Fruit fly (Drosophila melanogaster) whole organism, prepupa: ENCODE measurements around the gene CG13358.

Experiments used
- CG10631 ChIP-seq: fragments of 200-800 bp; sonication (Bioruptor generic); optimal IDR thresholded peaks from 2 replicates; lab custom pipeline; 2016; ENCODE audit warnings: missing biosample characterization, missing genetic modification characterization
- CG11294 ChIP-seq: fragments of 200-800 bp; sonication (Bioruptor generic); IDR thresholded peaks from 2 replicates; pipeline ENCODE4 v1.3.6; 2022; ENCODE audit warnings: missing biosample characterization, missing genetic modification characterization
- CG11762 ChIP-seq: fragments of 200-800 bp; sonication (Bioruptor generic); optimal IDR thresholded peaks from 3 replicates; lab custom pipeline; 2016; ENCODE audit warnings: missing biosample characterization, missing genetic modification characterization; ENCODE audit not compliant: insufficient read depth
- CG11902 ChIP-seq: fragments of 200-800 bp; sonication (Bioruptor generic); optimal IDR thresholded peaks from 3 replicates; lab custom pipeline; 2016; ENCODE audit warnings: missing biosample characterization, missing genetic modification characterization
- CG15336 ChIP-seq: fragments of 200-800 bp; sonication (Bioruptor generic); IDR thresholded peaks from 2 replicates; pipeline ENCODE4 v1.3.6; 2022; ENCODE audit warnings: missing biosample characterization, missing genetic modification characterization
- CG1621 ChIP-seq: fragments of 200-800 bp; sonication (Bioruptor generic); optimal IDR thresholded peaks from 3 replicates; lab custom pipeline; 2018; ENCODE audit warnings: missing biosample characterization, mild to moderate bottlenecking, missing genetic modification characterization
- CG16779 ChIP-seq: fragments of 200-800 bp; sonication (Bioruptor generic); optimal IDR thresholded peaks from 3 replicates; lab custom pipeline; 2017; ENCODE audit warnings: missing biosample characterization, mild to moderate bottlenecking, missing genetic modification characterization
- CG3032 ChIP-seq: fragments of 200-800 bp; optimal IDR thresholded peaks from 2 replicates; lab custom pipeline; 2019; ENCODE audit warnings: missing biosample characterization, mild to moderate bottlenecking, missing genetic modification characterization, moderate library complexity
- CG31627 ChIP-seq: fragments of 200-800 bp; sonication (Bioruptor generic); optimal IDR thresholded peaks from 3 replicates; lab custom pipeline; 2016; ENCODE audit warnings: missing biosample characterization, missing genetic modification characterization
- CG32006 ChIP-seq: fragments of 200-800 bp; sonication (Bioruptor generic); optimal IDR thresholded peaks from 3 replicates; lab custom pipeline; 2017; ENCODE audit warnings: missing biosample characterization, mild to moderate bottlenecking, missing genetic modification characterization
- CG34406 ChIP-seq: fragments of 200-800 bp; sonication (Bioruptor generic); optimal IDR thresholded peaks from 3 replicates; lab custom pipeline; 2016; ENCODE audit warnings: missing biosample characterization, missing genetic modification characterization
- CG3919 ChIP-seq: fragments of 200-800 bp; sonication (Bioruptor generic); optimal IDR thresholded peaks from 3 replicates; lab custom pipeline; 2016; ENCODE audit warnings: missing biosample characterization, missing genetic modification characterization
- CG4318 ChIP-seq: fragments of 200-800 bp; sonication (Bioruptor generic); optimal IDR thresholded peaks from 3 replicates; lab custom pipeline; 2017; ENCODE audit warnings: missing biosample characterization, mild to moderate bottlenecking, missing genetic modification characterization
- CG6792 ChIP-seq: fragments of 200-800 bp; sonication (Bioruptor generic); optimal IDR thresholded peaks from 3 replicates; lab custom pipeline; 2016; ENCODE audit warnings: missing biosample characterization, missing genetic modification characterization
- CG6808 ChIP-seq: fragments of 200-800 bp; sonication (Bioruptor generic); optimal IDR thresholded peaks from 3 replicates; lab custom pipeline; 2017; ENCODE audit warnings: missing biosample characterization, missing genetic modification characterization, mild to moderate bottlenecking, moderate library complexity, missing genetic modification reagents
- CG6854 ChIP-seq: fragments of 200-800 bp; sonication (Bioruptor generic); optimal IDR thresholded peaks from 2 replicates; lab custom pipeline; 2017; ENCODE audit warnings: missing biosample characterization, mild to moderate bottlenecking, missing genetic modification characterization
- CG7368 ChIP-seq: fragments of 200-800 bp; sonication (Bioruptor generic); optimal IDR thresholded peaks from 3 replicates; lab custom pipeline; 2016; ENCODE audit warnings: missing biosample characterization, missing genetic modification characterization
- CG8119 ChIP-seq: fragments of 200-800 bp; sonication (Bioruptor generic); IDR thresholded peaks from 3 replicates; pipeline ENCODE4 v1.3.6; 2022; ENCODE audit warnings: missing biosample characterization, missing genetic modification characterization
- CG8319 ChIP-seq: fragments of 200-800 bp; sonication (Bioruptor generic); optimal IDR thresholded peaks from 3 replicates; lab custom pipeline; 2016; ENCODE audit warnings: missing biosample characterization, missing genetic modification characterization
- CG9139 ChIP-seq: fragments of 200-800 bp; sonication (Bioruptor generic); optimal IDR thresholded peaks from 3 replicates; lab custom pipeline; 2017; ENCODE audit warnings: missing biosample characterization, mild to moderate bottlenecking, missing genetic modification characterization
- Eip75B ChIP-seq: fragments of 200-800 bp; sonication (Bioruptor generic); optimal IDR thresholded peaks from 3 replicates; lab custom pipeline; 2016; ENCODE audit warnings: missing biosample characterization, missing genetic modification characterization
- Eip78C ChIP-seq: fragments of 200-800 bp; sonication (Bioruptor generic); peaks from one replicate; lab custom pipeline; 2016; ENCODE audit warnings: missing biosample characterization, missing genetic modification characterization
- Eip93F ChIP-seq: fragments of 200-800 bp; sonication (Bioruptor generic); optimal IDR thresholded peaks from 2 replicates; lab custom pipeline; 2016; ENCODE audit warnings: missing biosample characterization, mild to moderate bottlenecking, missing genetic modification characterization
- Ets21C ChIP-seq: fragments of 200-800 bp; sonication (Bioruptor generic); optimal IDR thresholded peaks from 3 replicates; lab custom pipeline; 2016; ENCODE audit warnings: missing biosample characterization, missing genetic modification characterization
- Ets96B ChIP-seq: fragments of 200-800 bp; optimal IDR thresholded peaks from 2 replicates; lab custom pipeline; 2019; ENCODE audit warnings: missing biosample characterization, mild to moderate bottlenecking, missing genetic modification characterization, moderate library complexity
- Hr38 ChIP-seq: sonication (Bioruptor generic); optimal IDR thresholded peaks from 2 replicates; lab custom pipeline; 2016; ENCODE audit warnings: missing biosample characterization, missing genetic modification characterization
- Lpt ChIP-seq: fragments of 200-800 bp; sonication (Bioruptor generic); optimal IDR thresholded peaks from 3 replicates; lab custom pipeline; 2016; ENCODE audit warnings: missing biosample characterization, missing genetic modification characterization
- Met ChIP-seq: fragments of 200-800 bp; sonication (Bioruptor generic); optimal IDR thresholded peaks from 3 replicates; lab custom pipeline; 2016; ENCODE audit warnings: missing biosample characterization, missing genetic modification characterization
- OdsH ChIP-seq: fragments of 200-800 bp; sonication (Bioruptor generic); optimal IDR thresholded peaks from 3 replicates; lab custom pipeline; 2016; ENCODE audit warnings: missing biosample characterization, missing genetic modification characterization
- Smox ChIP-seq: fragments of 200-800 bp; sonication (Bioruptor generic); optimal IDR thresholded peaks from 3 replicates; lab custom pipeline; 2016; ENCODE audit warnings: missing biosample characterization, missing genetic modification characterization
- Sox102F ChIP-seq: fragments of 200-800 bp; sonication (Bioruptor generic); optimal IDR thresholded peaks from 2 replicates; lab custom pipeline; 2016; ENCODE audit warnings: missing biosample characterization, mild to moderate bottlenecking, missing genetic modification characterization
- Sox14 ChIP-seq: fragments of 200-800 bp; sonication (Bioruptor generic); optimal IDR thresholded peaks from 3 replicates; lab custom pipeline; 2016; ENCODE audit warnings: missing biosample characterization, missing genetic modification characterization
- Sox15 ChIP-seq: fragments of 200-800 bp; sonication (Bioruptor generic); optimal IDR thresholded peaks from 3 replicates; lab custom pipeline; 2016; ENCODE audit warnings: missing biosample characterization, missing genetic modification characterization
- achi ChIP-seq: fragments of 200-800 bp; sonication (Bioruptor generic); optimal IDR thresholded peaks from 3 replicates; lab custom pipeline; 2016; ENCODE audit warnings: missing biosample characterization, missing genetic modification characterization
- acj6 ChIP-seq: fragments of 200-800 bp; sonication (Bioruptor generic); optimal IDR thresholded peaks from 3 replicates; lab custom pipeline; 2016; ENCODE audit warnings: missing biosample characterization, missing genetic modification characterization
- dac ChIP-seq: fragments of 200-800 bp; sonication (Bioruptor generic); optimal IDR thresholded peaks from 2 replicates; lab custom pipeline; 2017; ENCODE audit warnings: missing biosample characterization, mild to moderate bottlenecking, missing genetic modification characterization
- eg ChIP-seq: fragments of 200-800 bp; sonication (Bioruptor generic); IDR thresholded peaks from 3 replicates; pipeline ENCODE4 v1.3.6; 2022; ENCODE audit warnings: missing biosample characterization, missing genetic modification characterization
- esn ChIP-seq: fragments of 200-800 bp; sonication (Bioruptor generic); optimal IDR thresholded peaks from 2 replicates; lab custom pipeline; 2016; ENCODE audit warnings: missing biosample characterization, mild to moderate bottlenecking, missing genetic modification characterization, moderate library complexity
- fd59A ChIP-seq: fragments of 200-800 bp; sonication (Bioruptor generic); optimal IDR thresholded peaks from 2 replicates; lab custom pipeline; 2017; ENCODE audit warnings: missing biosample characterization, mild to moderate bottlenecking, missing genetic modification characterization, missing genetic modification reagents
- fd85E ChIP-seq: fragments of 200-800 bp; sonication (Bioruptor generic); optimal IDR thresholded peaks from 3 replicates; lab custom pipeline; 2016; ENCODE audit warnings: missing biosample characterization, missing genetic modification characterization
- fkh ChIP-seq: fragments of 200-800 bp; sonication (Bioruptor generic); optimal IDR thresholded peaks from 3 replicates; lab custom pipeline; 2017; ENCODE audit warnings: missing biosample characterization, mild to moderate bottlenecking, missing genetic modification characterization, moderate library complexity
- lz ChIP-seq: fragments of 200-800 bp; sonication (Bioruptor generic); optimal IDR thresholded peaks from 3 replicates; lab custom pipeline; 2016; ENCODE audit warnings: missing biosample characterization, missing genetic modification characterization
- net ChIP-seq: fragments of 200-800 bp; sonication (Bioruptor generic); optimal IDR thresholded peaks from 3 replicates; lab custom pipeline; 2016; ENCODE audit warnings: missing biosample characterization, missing genetic modification characterization
- pdm3 ChIP-seq: fragments of 200-800 bp; sonication (Bioruptor generic); optimal IDR thresholded peaks from 3 replicates; lab custom pipeline; 2016; ENCODE audit warnings: missing biosample characterization, missing genetic modification characterization
- salr ChIP-seq, 2 experiments: fragments of 200-800 bp; sonication (Bioruptor generic); optimal IDR thresholded peaks; 3 replicates each; lab custom pipeline; 2016 to 2018; ENCODE audit warnings: missing biosample characterization in 2 of 2, missing genetic modification characterization in 2 of 2, mild to moderate bottlenecking in 1 of 2
- spab ChIP-seq: fragments of 200-800 bp; sonication (Bioruptor generic); optimal IDR thresholded peaks from 2 replicates; lab custom pipeline; 2017; ENCODE audit warnings: missing biosample characterization, mild to moderate bottlenecking, missing genetic modification characterization, missing genetic modification reagents
- topi ChIP-seq: fragments of 200-800 bp; sonication (Bioruptor generic); optimal IDR thresholded peaks from 3 replicates; lab custom pipeline; 2016; ENCODE audit warnings: missing biosample characterization, missing genetic modification characterization
- vri ChIP-seq: fragments of 200-800 bp; sonication (Bioruptor generic); optimal IDR thresholded peaks from 3 replicates; lab custom pipeline; 2016; ENCODE audit warnings: missing biosample characterization, mild to moderate bottlenecking, missing genetic modification characterization

Gene CG13358

DNA sequence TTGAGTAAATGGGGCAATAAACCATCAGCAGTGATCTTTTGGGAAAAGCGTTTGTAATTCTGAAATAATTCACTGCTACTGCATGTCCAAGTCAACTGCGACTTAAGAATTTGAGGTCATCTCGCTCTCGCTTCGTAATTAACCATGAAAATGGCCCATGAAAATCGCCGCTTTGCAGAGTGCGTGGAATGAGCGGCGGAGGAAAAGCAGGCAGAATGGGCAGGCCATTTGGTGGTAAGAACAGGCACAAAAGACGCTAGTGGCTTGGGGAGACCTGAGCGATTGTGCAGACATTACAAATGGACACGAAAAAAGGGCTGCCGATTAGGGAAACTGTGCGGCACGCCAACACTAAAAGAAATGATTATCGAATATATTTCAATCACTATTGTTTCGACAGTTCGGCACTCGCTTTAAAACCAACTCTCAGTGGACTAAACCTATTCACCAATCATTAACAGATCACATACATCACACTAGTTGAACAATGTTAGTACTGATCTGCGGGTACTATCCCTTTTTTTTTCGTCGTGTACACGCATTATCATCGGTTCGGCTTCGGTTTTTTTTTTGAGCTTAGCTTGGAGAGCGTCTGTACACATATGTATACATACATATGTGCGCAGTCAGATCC is 33.2 kb downstream of the CG13358 start (continued):
- TF ChIP-seq CG16779 (no peak), fd59A (no peak), achi (GFP tag; lab: Kevin White, UChicago) (no peak), Hr38 (no peak), CG3032 (tag; lab: Kevin White, UChicago) (no peak), CG10631 (GFP tag; lab: Kevin White, UChicago) (peak; percentile 10), CG32006 (GFP tag; lab: Kevin White, UChicago) (no peak), Sox102F (GFP tag; lab: Kevin White, UChicago) (no peak), Smox (GFP tag; lab: Kevin White, UChicago) (no peak), CG9139 (GFP tag; lab: Kevin White, UChicago) (no peak), CG8119 (GFP tag; lab: Robert Waterston, UW) (no peak), dac (GFP tag; lab: Kevin White, UChicago) (no peak), CG11902 (GFP tag; lab: Kevin White, UChicago) (no peak), CG11762 (GFP tag; lab: Kevin White, UChicago) (no peak), Eip78C (GFP tag; lab: Kevin White, UChicago) (peak; percentile 53), Ets96B (tag; lab: Kevin White, UChicago) (peak; percentile 3), eg (GFP tag; lab: Robert Waterston, UW) (no peak), spab (GFP tag; lab: Kevin White, UChicago) (no peak), CG11294 (GFP tag; lab: Robert Waterston, UW) (no peak), CG1621 (peak; percentile 8), Eip93F (GFP tag; lab: Kevin White, UChicago) (no peak), CG31627 (GFP tag; lab: Kevin White, UChicago) (peak; percentile 4), CG3919 (peak; percentile 19), net (GFP tag; lab: Kevin White, UChicago) (no peak), Sox14 (GFP tag; lab: Kevin White, UChicago) (no peak), CG7368 (GFP tag; lab: Kevin White, UChicago) (no peak), CG34406 (no peak), CG6808 (no peak), fd85E (GFP tag; lab: Kevin White, UChicago) (no peak), salr (GFP tag; optimal IDR thresholded peaks at IDR 0.05; lab: Kevin White, UChicago) (no peak), CG15336 (GFP tag; lab: Robert Waterston, UW) (no peak), CG8319 (GFP tag; lab: Kevin White, UChicago) (no peak)
- TF ChIP-seq, all 60 proteins: peak for 15

DNA sequence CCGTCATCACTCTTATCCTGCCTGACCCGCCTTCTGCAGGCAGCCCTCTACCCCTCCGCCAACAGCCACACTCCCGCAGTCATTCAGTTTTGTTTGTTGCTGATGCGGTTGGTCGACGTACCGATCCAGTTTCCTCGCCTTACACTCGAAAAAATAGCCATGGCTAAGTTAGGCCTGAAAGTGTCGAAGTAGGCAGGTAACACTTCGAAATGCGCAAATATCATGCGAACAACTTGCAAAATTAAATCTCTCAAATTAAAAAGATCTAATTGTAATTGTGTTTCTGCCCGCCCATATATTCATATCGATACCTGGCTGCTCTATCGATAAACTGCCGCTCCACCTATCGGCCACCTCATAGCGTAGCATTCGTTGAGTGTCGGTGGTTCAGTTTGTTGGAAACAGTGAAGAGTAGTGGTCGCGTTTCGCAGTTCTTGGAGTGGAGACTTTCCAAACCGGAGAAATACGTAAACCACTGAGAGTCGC is 35.0 kb downstream of the CG13358 start, which contains the start of gene fz3:
fz3 (plus strand) TSS at position 307 of the 486 bp plus-strand sequence.
- peak; percentile 28 for TF ChIP-seq CG4318 (GFP tag; lab: Kevin White, UChicago)
- TF ChIP-seq Ets21C, result peak; percentile 65
- peak; percentile 70 for TF ChIP-seq OdsH (GFP tag; lab: Kevin White, UChicago)
- TF ChIP-seq CG11294 (GFP tag; lab: Robert Waterston, UW), result no peak
- peak; percentile 32 for TF ChIP-seq Lpt (GFP tag; lab: Kevin White, UChicago)
- peak; percentile 44 for TF ChIP-seq CG11902 (GFP tag; lab: Kevin White, UChicago)
- peak; percentile 72 for TF ChIP-seq CG6808
- peak; percentile 82 for TF ChIP-seq Met (GFP tag; lab: Kevin White, UChicago)
- TF ChIP-seq net (GFP tag; lab: Kevin White, UChicago), result peak; percentile 76
- peak; percentile 60 for TF ChIP-seq CG6854 (GFP tag; lab: Kevin White, UChicago)
- peak; percentile 94 for TF ChIP-seq Eip78C (GFP tag; lab: Kevin White, UChicago)
- TF ChIP-seq acj6 (GFP tag; lab: Kevin White, UChicago), result peak; percentile 59
- TF ChIP-seq salr (GFP tag; optimal IDR thresholded peaks at IDR 0.05; lab: Kevin White, UChicago), result peak in 1 of 2 experiments; percentile 58
- TF ChIP-seq CG15336 (GFP tag; lab: Robert Waterston, UW), result peak; percentile 74
- TF ChIP-seq CG8119 (GFP tag; lab: Robert Waterston, UW), result peak; percentile 64; the same call in 2 of the 3 replicates
- TF ChIP-seq vri (GFP tag; lab: Kevin White, UChicago), result peak; percentile 76
- TF ChIP-seq pdm3 (GFP tag; lab: Kevin White, UChicago), result peak; percentile 76
- peak; percentile 76 for TF ChIP-seq Sox14 (GFP tag; lab: Kevin White, UChicago)
- peak; percentile 80 for TF ChIP-seq Eip75B
- no peak for TF ChIP-seq Eip93F (GFP tag; lab: Kevin White, UChicago)
- TF ChIP-seq Smox (GFP tag; lab: Kevin White, UChicago), result peak; percentile 73
- peak; percentile 62 for TF ChIP-seq dac (GFP tag; lab: Kevin White, UChicago)
- peak; percentile 82 for TF ChIP-seq esn (GFP tag; lab: Kevin White, UChicago)
- peak; percentile 72 for TF ChIP-seq CG1621
- no peak for TF ChIP-seq Sox15
- no peak for TF ChIP-seq fkh (GFP tag; lab: Kevin White, UChicago)
- peak; percentile 81 for TF ChIP-seq lz (GFP tag; lab: Kevin White, UChicago)
- peak; percentile 62 for TF ChIP-seq CG7368 (GFP tag; lab: Kevin White, UChicago)
- peak; percentile 61 for TF ChIP-seq CG31627 (GFP tag; lab: Kevin White, UChicago)
- peak; percentile 66 for TF ChIP-seq CG6792
- TF ChIP-seq topi (GFP tag; lab: Kevin White, UChicago), result peak; percentile 86
